Fruit fly (Drosophila melanogaster) whole organism: Measurements from ENCODE around the gene CG14543.

Experiments used
- CG8478 ChIP-seq: fragments of >200 bp; optimal IDR thresholded peaks from 2 replicates; lab custom pipeline; 2018; ENCODE audit warnings: inconsistent platforms
- EcR ChIP-seq, 2 experiments: fragments of >200 bp; optimal IDR thresholded peaks; 2 replicates each; lab custom pipeline; 2017; ENCODE audit warnings: missing biosample characterization in 2 of 2, missing genetic modification characterization in 2 of 2, missing genetic modification reagents in 2 of 2
- pan ChIP-seq: fragments of >200 bp; optimal IDR thresholded peaks from 2 replicates; lab custom pipeline; 2017
- psq ChIP-seq: fragments of >200 bp; optimal IDR thresholded peaks from 2 replicates; lab custom pipeline; 2017
- usp ChIP-seq: fragments of >200 bp; optimal IDR thresholded peaks from 2 replicates; lab custom pipeline; 2017; ENCODE audit warnings: missing biosample characterization, missing genetic modification characterization, mixed read lengths

DNA sequence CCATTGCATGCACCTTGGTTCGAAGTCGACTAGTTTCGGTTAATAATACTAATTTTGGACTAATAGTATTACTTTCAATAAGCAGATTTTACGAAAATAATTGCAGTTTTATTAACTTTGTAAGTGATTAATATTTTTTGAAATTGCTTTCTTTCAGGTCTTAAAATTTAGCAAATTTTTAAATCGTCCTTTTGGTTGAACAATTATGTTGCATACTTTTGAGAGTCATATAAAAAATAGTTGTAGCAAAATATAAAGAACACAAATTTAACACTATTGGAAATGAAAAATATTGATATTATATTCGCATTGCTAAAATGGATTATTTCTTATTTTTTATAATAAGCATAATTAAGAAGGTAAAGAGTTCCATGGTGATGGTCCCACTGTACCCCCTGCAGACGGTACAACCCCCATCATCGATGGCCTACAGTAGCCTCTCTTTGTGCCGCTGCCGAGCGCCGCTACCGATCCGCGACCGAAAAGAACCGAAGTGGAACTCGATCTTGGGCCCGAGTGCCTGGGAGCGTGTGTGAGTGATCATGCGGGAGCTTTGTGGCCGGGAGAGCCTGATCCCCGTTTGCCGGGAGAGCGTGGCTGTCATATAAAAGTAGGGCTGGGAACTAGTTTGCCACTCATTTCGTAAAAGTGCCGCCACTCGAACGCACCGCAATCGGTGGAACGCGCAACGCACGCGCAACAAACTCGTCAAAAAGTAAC lies 35.1 kb upstream of the CG14543 start:
- no peak for TF ChIP-seq pan
- no peak for TF ChIP-seq psq (lab: Kevin White, UChicago)
- no peak for TF ChIP-seq EcR (GFP tag; optimal IDR thresholded peaks at IDR 0.05; lab: Kevin White, UChicago)
- TF ChIP-seq CG8478 (lab: Kevin White, UChicago) = no peak
- TF ChIP-seq usp (GFP tag; lab: Kevin White, UChicago) = no peak
